Worm (Caenorhabditis elegans) whole organism, young adult: Measurements from ENCODE around the gene set-1.

Experiments used
- F52B5.7 ChIP-seq: sonication (generic microtip); optimal IDR thresholded peaks from 2 replicates; lab custom pipeline; 2016; ENCODE audit warnings: mild to moderate bottlenecking, missing genetic modification characterization, missing compliant biosample characterization
- T26A5.8 ChIP-seq: sonication (generic microtip); optimal IDR thresholded peaks from 2 replicates; lab custom pipeline; 2016; ENCODE audit warnings: missing genetic modification characterization, missing compliant biosample characterization
- egl-44 ChIP-seq: fragments of 200-800 bp; sonication (Bioruptor generic); IDR thresholded peaks from 2 replicates; pipeline ENCODE4 v1.3.6; 2022; ENCODE audit warnings: missing genetic modification reagents, missing genetic modification characterization, missing compliant biosample characterization
- let-607 ChIP-seq, 2 experiments: fragments of 200-800 bp in 1 of 2; sonication (Bioruptor generic) in 1 of 2; sonication (generic microtip) in 1 of 2; optimal IDR thresholded peaks; 2 replicates each; lab custom pipeline; 2016 to 2018; ENCODE audit warnings: mild to moderate bottlenecking in 2 of 2, missing compliant biosample characterization in 2 of 2, missing genetic modification characterization in 2 of 2, moderate library complexity in 2 of 2, missing genotype in 1 of 2
- nhr-120 ChIP-seq: fragments of 200-800 bp; sonication (Bioruptor generic); IDR thresholded peaks from 2 replicates; pipeline ENCODE4 v1.3.6; 2022; ENCODE audit warnings: missing genetic modification characterization, missing compliant biosample characterization
- pha-4 ChIP-seq: fragments of 150-350 bp; sonication (generic microtip); optimal IDR thresholded peaks from 2 replicates; lab custom pipeline; 2014; ENCODE audit warnings: missing biosample characterization, missing genetic modification reagents, missing genetic modification characterization

DNA sequence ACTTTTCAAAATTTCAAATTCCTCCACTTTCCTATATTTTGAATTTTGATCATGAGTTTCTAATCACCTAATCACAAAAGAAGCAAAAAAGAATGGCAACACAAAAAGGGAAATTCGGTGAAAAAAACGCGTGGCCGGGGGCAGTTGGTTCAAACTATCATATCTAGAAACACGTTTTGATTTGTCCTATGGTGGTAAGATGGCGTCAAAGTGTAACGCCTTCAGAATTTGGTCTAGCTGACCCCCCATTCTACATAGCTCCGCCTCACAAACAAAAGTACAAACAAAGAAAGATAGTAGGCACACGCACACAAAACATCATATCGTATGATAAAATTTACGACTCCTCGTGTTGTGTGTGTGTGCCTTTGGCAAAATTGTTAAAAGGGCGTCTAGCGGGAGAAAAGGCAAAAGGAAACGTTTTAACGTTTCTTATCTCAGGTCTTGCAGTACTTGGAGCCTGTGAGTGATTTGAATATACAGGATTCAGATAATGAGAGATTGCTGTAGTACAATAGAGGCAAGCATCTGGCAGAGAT is 30.1 kb downstream of the set-1 start:
- TF ChIP-seq pha-4 (tag; lab: Kevin White, UChicago) (no peak), T26A5.8 (tag; lab: Kevin White, UChicago) (no peak), nhr-120 (GFP tag; lab: Robert Waterston, UW) (no peak), egl-44 (GFP tag; lab: Robert Waterston, UW) (no peak), F52B5.7 (no peak), let-607 (tag; optimal IDR thresholded peaks at IDR 0.05; lab: Kevin White, UChicago) (no peak)
